Fruit fly (Drosophila melanogaster): ENCODE measurements around the gene ppan.

The ppan gene

dm6 chr3R:21156572-21157480 lies 40.8 kb downstream of the ppan start:
- TF ChIP-seq Hr83 (GFP tag; optimal IDR thresholded peaks at IDR 0.05; ENCODE audit: poor library complexity, severe bottlenecking): peak; percentile 16
- no peak for TF ChIP-seq lola (GFP tag; optimal IDR thresholded peaks at IDR 0.05)
- no peak for TF ChIP-seq Rel (GFP tag; optimal IDR thresholded peaks at IDR 0.05)
- TF ChIP-seq Rel (tag; optimal IDR thresholded peaks at IDR 0.05): no peak
- TF ChIP-seq Sp1 (GFP tag; optimal IDR thresholded peaks at IDR 0.05): peak; percentile 16
- TF ChIP-seq woc (GFP tag; optimal IDR thresholded peaks at IDR 0.05): no peak
- peak; percentile 8 for TF ChIP-seq sage (GFP tag; optimal IDR thresholded peaks at IDR 0.05)
- TF ChIP-seq Vsx2 (GFP tag; optimal IDR thresholded peaks at IDR 0.05; ENCODE audit: partially characterized antibody): peak; percentile 59
- no peak for TF ChIP-seq ey (GFP tag; optimal IDR thresholded peaks at IDR 0.05)
- TF ChIP-seq CrebA (GFP tag; optimal IDR thresholded peaks at IDR 0.05; ENCODE audit: borderline replicate concordance): peak; percentile 44

- TF ChIP-seq N (GFP tag; optimal IDR thresholded peaks at IDR 0.05) (no peak), Dif (GFP tag; optimal IDR thresholded peaks at IDR 0.05; ENCODE audit: partially characterized antibody) (no peak), OdsH (GFP tag; optimal IDR thresholded peaks at IDR 0.05) (no peak), lola (GFP tag; optimal IDR thresholded peaks at IDR 0.05) (no peak), br (GFP tag; optimal IDR thresholded peaks at IDR 0.05) (no peak), Dfd (GFP tag; optimal IDR thresholded peaks at IDR 0.05) (no peak), sage (GFP tag; optimal IDR thresholded peaks at IDR 0.05) (no peak), usp (GFP tag; optimal IDR thresholded peaks at IDR 0.05) (no peak), Abd-B (GFP tag; optimal IDR thresholded peaks at IDR 0.05) (no peak), jim (GFP tag; optimal IDR thresholded peaks at IDR 0.05) (no peak), Rel (GFP tag; optimal IDR thresholded peaks at IDR 0.05) (no peak), Rel (tag; optimal IDR thresholded peaks at IDR 0.05) (no peak), Hr78 (GFP tag; optimal IDR thresholded peaks at IDR 0.05) (no peak), Myc (optimal IDR thresholded peaks at IDR 0.05) (no peak), woc (GFP tag; optimal IDR thresholded peaks at IDR 0.05) (no peak)
These were observed 42.6 kb downstream of the ppan start for dm6 chr3R:21158643-21159042.

- TF ChIP-seq Jra (GFP tag; optimal IDR thresholded peaks at IDR 0.05): no peak
- no peak for TF ChIP-seq rgr (GFP tag; optimal IDR thresholded peaks at IDR 0.05)
- no peak for TF ChIP-seq ey (GFP tag; optimal IDR thresholded peaks at IDR 0.05)
- no peak for TF ChIP-seq CrebA (GFP tag; optimal IDR thresholded peaks at IDR 0.05; ENCODE audit: borderline replicate concordance)
- TF ChIP-seq psq (GFP tag; optimal IDR thresholded peaks at IDR 0.05): no peak
- no peak for TF ChIP-seq N (GFP tag; optimal IDR thresholded peaks at IDR 0.05)
- TF ChIP-seq sv (GFP tag; optimal IDR thresholded peaks at IDR 0.05): no peak
- TF ChIP-seq Myc (optimal IDR thresholded peaks at IDR 0.05): no peak
- no peak for TF ChIP-seq tai (GFP tag; optimal IDR thresholded peaks at IDR 0.05)
- TF ChIP-seq Rel (GFP tag; optimal IDR thresholded peaks at IDR 0.05): no peak
- TF ChIP-seq Rel (tag; optimal IDR thresholded peaks at IDR 0.05): no peak
- no peak for TF ChIP-seq sage (GFP tag; optimal IDR thresholded peaks at IDR 0.05)
- TF ChIP-seq h (GFP tag; optimal IDR thresholded peaks at IDR 0.05): no peak
- no peak for TF ChIP-seq Sp1 (GFP tag; optimal IDR thresholded peaks at IDR 0.05)
- TF ChIP-seq Dfd (GFP tag; optimal IDR thresholded peaks at IDR 0.05): no peak
- TF ChIP-seq HLH106 (tag; optimal IDR thresholded peaks at IDR 0.05): no peak
These were observed 45.0 kb downstream of the ppan start, which contains the start of gene cDIP for dm6 chr3R:21161042-21161532. Gene cDIP (minus strand): TSS chr3R:21161092.

dm6 chr3R:21161620-21162029 lies 45.6 kb downstream of the ppan start:
- TF ChIP-seq Rel (GFP tag; optimal IDR thresholded peaks at IDR 0.05) (no peak), Rel (tag; optimal IDR thresholded peaks at IDR 0.05) (no peak), foxo (GFP tag; optimal IDR thresholded peaks at IDR 0.05) (peak in 1 of 2 experiments; percentile 19), fru (GFP tag; optimal IDR thresholded peaks at IDR 0.05) (peak; percentile 2), Abd-B (GFP tag; optimal IDR thresholded peaks at IDR 0.05) (no peak), tai (GFP tag; optimal IDR thresholded peaks at IDR 0.05) (no peak)

dm6 chr3R:21163318-21163828 lies 47.3 kb downstream of the ppan start, which contains the start of gene CG5810:
Gene CG5810 (plus strand): TSS chr3R:21163778.
- TF ChIP-seq rgr (GFP tag; optimal IDR thresholded peaks at IDR 0.05) (peak; percentile 2), Rel (GFP tag; optimal IDR thresholded peaks at IDR 0.05) (no peak), Rel (tag; optimal IDR thresholded peaks at IDR 0.05) (peak; percentile 60), Myc (optimal IDR thresholded peaks at IDR 0.05) (no peak)

Measured in whole organism, wandering third instar larva.